Fruit fly (Drosophila melanogaster) whole organism, embryonic: Measurements from ENCODE around the gene CG18557.

Experiments used
- Atf3 ChIP-seq: fragments of 200-800 bp; sonication (Bioruptor generic); optimal IDR thresholded peaks from 3 replicates; lab custom pipeline; 2016; ENCODE audit warnings: missing biosample characterization, missing genetic modification characterization
- B-H2 ChIP-seq: fragments of 200-800 bp; sonication (Bioruptor generic); optimal IDR thresholded peaks from 2 replicates; lab custom pipeline; 2018; ENCODE audit warnings: missing biosample characterization, mild to moderate bottlenecking, missing genetic modification characterization
- Blimp-1 ChIP-seq: fragments of 200-800 bp; sonication (Bioruptor generic); optimal IDR thresholded peaks from 3 replicates; lab custom pipeline; 2018; ENCODE audit warnings: missing biosample characterization, missing genetic modification characterization, mild to moderate bottlenecking, moderate library complexity, missing genetic modification reagents
- CG10321 ChIP-seq: fragments of 200-800 bp; sonication (Bioruptor generic); IDR thresholded peaks from 2 replicates; pipeline ENCODE4 v1.3.6; 2022; ENCODE audit warnings: missing biosample characterization, missing genetic modification characterization
- CG11398 ChIP-seq: fragments of 200-800 bp; sonication (Bioruptor generic); optimal IDR thresholded peaks from 2 replicates; lab custom pipeline; 2016; ENCODE audit warnings: missing biosample characterization, missing genetic modification characterization
- CG11723 ChIP-seq: fragments of 200-800 bp; sonication (Bioruptor generic); optimal IDR thresholded peaks from 2 replicates; lab custom pipeline; 2017; ENCODE audit warnings: missing biosample characterization, mild to moderate bottlenecking, missing genetic modification characterization
- CG12155 ChIP-seq: fragments of 200-800 bp; sonication (Bioruptor generic); optimal IDR thresholded peaks from 3 replicates; lab custom pipeline; 2016; ENCODE audit warnings: missing biosample characterization, missing genetic modification characterization
- CG13894 ChIP-seq: fragments of 200-800 bp; sonication (Bioruptor generic); optimal IDR thresholded peaks from 3 replicates; lab custom pipeline; 2018; ENCODE audit warnings: missing biosample characterization, mild to moderate bottlenecking, missing genetic modification characterization, moderate library complexity
- CG15011 ChIP-seq: fragments of 200-800 bp; sonication (Bioruptor generic); optimal IDR thresholded peaks from 3 replicates; lab custom pipeline; 2018; ENCODE audit warnings: missing biosample characterization, mild to moderate bottlenecking, missing genetic modification characterization
- CG16779 ChIP-seq: fragments of 200-800 bp; sonication (Bioruptor generic); IDR thresholded peaks from 2 replicates; pipeline ENCODE4 v1.3.6; 2022; ENCODE audit warnings: missing biosample characterization, missing genetic modification characterization
- CG17802 ChIP-seq: fragments of 200-800 bp; sonication (Bioruptor generic); optimal IDR thresholded peaks from 2 replicates; lab custom pipeline; 2018; ENCODE audit warnings: missing biosample characterization, mild to moderate bottlenecking, missing genetic modification characterization, moderate library complexity
- CG17829 ChIP-seq: fragments of 200-800 bp; optimal IDR thresholded peaks from 2 replicates; lab custom pipeline; 2019; ENCODE audit warnings: missing biosample characterization, mild to moderate bottlenecking, missing genetic modification characterization, moderate library complexity
- CG18262 ChIP-seq: fragments of 200-800 bp; optimal IDR thresholded peaks from 3 replicates; lab custom pipeline; 2019; ENCODE audit warnings: missing biosample characterization, mild to moderate bottlenecking, missing genetic modification characterization, moderate library complexity
- CG33557 ChIP-seq: fragments of 200-800 bp; sonication (Bioruptor generic); optimal IDR thresholded peaks from 2 replicates; lab custom pipeline; 2019; ENCODE audit warnings: missing biosample characterization, mild to moderate bottlenecking, missing genetic modification characterization, moderate library complexity
- CG4282 ChIP-seq: fragments of 200-800 bp; sonication (Bioruptor generic); optimal IDR thresholded peaks from 2 replicates; lab custom pipeline; 2016; ENCODE audit warnings: missing biosample characterization, missing genetic modification characterization
- CG4328 ChIP-seq: fragments of 200-800 bp; sonication (Bioruptor generic); optimal IDR thresholded peaks from 3 replicates; lab custom pipeline; 2017; ENCODE audit warnings: missing biosample characterization, missing genetic modification reagents, missing genetic modification characterization
- CG5245 ChIP-seq: fragments of 200-800 bp; sonication (Bioruptor generic); optimal IDR thresholded peaks from 3 replicates; lab custom pipeline; 2016; ENCODE audit warnings: missing biosample characterization, missing genetic modification characterization
- CG8290 ChIP-seq, 3 experiments: fragments of 200-800 bp; sonication (Bioruptor generic); optimal IDR thresholded peaks; 2 replicates each; lab custom pipeline; 2016 to 2019; ENCODE audit warnings: missing biosample characterization in 3 of 3, missing genetic modification characterization in 3 of 3, mild to moderate bottlenecking in 2 of 3, moderate library complexity in 1 of 3
- CG8765 ChIP-seq: fragments of 200-800 bp; sonication (Bioruptor generic); IDR thresholded peaks from 2 replicates; pipeline ENCODE4 v1.3.6; 2022; ENCODE audit warnings: missing biosample characterization, missing genetic modification characterization
- CG9932 ChIP-seq: fragments of 200-800 bp; sonication (Bioruptor generic); IDR thresholded peaks from 2 replicates; pipeline ENCODE4 v1.3.6; 2022; ENCODE audit warnings: missing biosample characterization, missing genetic modification characterization
- Doc2 ChIP-seq: fragments of 200-800 bp; sonication (Bioruptor generic); IDR thresholded peaks from 2 replicates; pipeline ENCODE4 v1.3.6; 2022; ENCODE audit warnings: missing biosample characterization, missing genetic modification characterization
- Eip74EF ChIP-seq, 2 experiments: fragments of 200-800 bp in 1 of 2; fragments of >200 bp in 1 of 2; sonication (Bioruptor generic) in 1 of 2; optimal IDR thresholded peaks; 2 replicates each; lab custom pipeline; 2017 to 2019; ENCODE audit warnings: missing biosample characterization in 2 of 2, missing genetic modification characterization in 2 of 2, mild to moderate bottlenecking in 1 of 2, moderate library complexity in 1 of 2
- HmgZ ChIP-seq: fragments of 200-800 bp; sonication (Bioruptor generic); optimal IDR thresholded peaks from 2 replicates; lab custom pipeline; 2018; ENCODE audit warnings: missing biosample characterization, mild to moderate bottlenecking, missing genetic modification characterization
- Hr51 ChIP-seq, 2 experiments: fragments of 200-800 bp; sonication (Bioruptor generic); optimal IDR thresholded peaks; 2 replicates in 1 of 2; 3 replicates in 1 of 2; lab custom pipeline; 2016 to 2018; ENCODE audit warnings: missing biosample characterization in 2 of 2, missing genetic modification characterization in 2 of 2, mild to moderate bottlenecking in 1 of 2, moderate library complexity in 1 of 2
- Jarid2 ChIP-seq: fragments of 200-800 bp; sonication (Bioruptor generic); optimal IDR thresholded peaks from 3 replicates; lab custom pipeline; 2017; ENCODE audit warnings: mild to moderate bottlenecking, missing biosample characterization, missing genetic modification reagents, missing genetic modification characterization
- Kr ChIP-seq: fragments of 200-800 bp; sonication (Bioruptor generic); optimal IDR thresholded peaks from 2 replicates; lab custom pipeline; 2017; ENCODE audit warnings: missing biosample characterization, mild to moderate bottlenecking, missing genetic modification characterization
- Sry-β ChIP-seq: fragments of 200-800 bp; sonication (Bioruptor generic); optimal IDR thresholded peaks from 2 replicates; lab custom pipeline; 2018; ENCODE audit warnings: missing biosample characterization, mild to moderate bottlenecking, missing genetic modification characterization, moderate library complexity
- Tbp ChIP-seq: fragments of >200 bp; optimal IDR thresholded peaks from 2 replicates; lab custom pipeline; 2018; ENCODE audit warnings: missing biosample characterization, missing genetic modification characterization
- Trl ChIP-seq, 3 experiments: fragments of >200 bp in 2 of 3; fragments of 200-800 bp in 1 of 3; sonication (Bioruptor generic) in 1 of 3; optimal IDR thresholded peaks; 2 replicates in 1 of 3; 3 replicates in 2 of 3; lab custom pipeline; 2016 to 2017; ENCODE audit warnings: missing biosample characterization in 1 of 3, missing genetic modification characterization in 1 of 3
- ab ChIP-seq: fragments of 200-800 bp; sonication (Bioruptor generic); optimal IDR thresholded peaks from 2 replicates; lab custom pipeline; 2016; ENCODE audit warnings: missing biosample characterization, missing genetic modification characterization
- abd-A ChIP-seq: fragments of 200-800 bp; sonication (Bioruptor generic); optimal IDR thresholded peaks from 3 replicates; lab custom pipeline; 2019; ENCODE audit warnings: missing biosample characterization, mild to moderate bottlenecking, missing genetic modification characterization, moderate library complexity
- ap ChIP-seq: fragments of 200-800 bp; sonication (Bioruptor generic); IDR thresholded peaks from 2 replicates; pipeline ENCODE4 v1.3.6; 2022; ENCODE audit warnings: missing biosample characterization, missing genetic modification characterization
- bowl ChIP-seq: fragments of 200-800 bp; sonication (Bioruptor generic); IDR thresholded peaks from 2 replicates; pipeline ENCODE4 v1.3.6; 2022; ENCODE audit warnings: missing biosample characterization, missing genetic modification characterization
- cato ChIP-seq: fragments of 200-800 bp; sonication (Bioruptor generic); optimal IDR thresholded peaks from 2 replicates; lab custom pipeline; 2016; ENCODE audit warnings: missing biosample characterization, missing genetic modification characterization, borderline replicate concordance
- cg ChIP-seq: fragments of 200-800 bp; sonication (Bioruptor generic); optimal IDR thresholded peaks from 3 replicates; lab custom pipeline; 2019; ENCODE audit warnings: missing biosample characterization, mild to moderate bottlenecking, missing genetic modification characterization, moderate library complexity
- corto ChIP-seq: fragments of 200-800 bp; sonication (Bioruptor generic); optimal IDR thresholded peaks from 2 replicates; lab custom pipeline; 2016; ENCODE audit warnings: missing biosample characterization, mild to moderate bottlenecking, missing genetic modification characterization, moderate library complexity
- fru ChIP-seq: fragments of >200 bp; optimal IDR thresholded peaks from 2 replicates; lab custom pipeline; 2017
- fu2 ChIP-seq: fragments of 200-800 bp; sonication (Bioruptor generic); optimal IDR thresholded peaks from 2 replicates; lab custom pipeline; 2016; ENCODE audit warnings: missing biosample characterization, missing genetic modification characterization
- hkb ChIP-seq, 2 experiments: fragments of 200-800 bp in 1 of 2; fragments of >200 bp in 1 of 2; sonication (Bioruptor generic) in 1 of 2; IDR thresholded peaks in 1 of 2; optimal IDR thresholded peaks in 1 of 2; 2 replicates each; pipeline versions ENCODE4 v1.3.6 to Lab custom; 2017 to 2022; ENCODE audit warnings: missing biosample characterization in 1 of 2, missing genetic modification characterization in 1 of 2
- insv ChIP-seq, 2 experiments: fragments of 200-800 bp; sonication (Bioruptor generic); optimal IDR thresholded peaks; 3 replicates each; lab custom pipeline; 2016 to 2018; ENCODE audit warnings: missing biosample characterization in 2 of 2, missing genetic modification characterization in 2 of 2
- otp ChIP-seq: fragments of 200-800 bp; sonication (Bioruptor generic); IDR thresholded peaks from 3 replicates; pipeline ENCODE4, ENCODE4 v1.3.6; 2022; ENCODE audit warnings: missing biosample characterization, missing genetic modification characterization
- pzg ChIP-seq: fragments of 200-800 bp; sonication (Bioruptor generic); optimal IDR thresholded peaks from 3 replicates; lab custom pipeline; 2018; ENCODE audit warnings: missing biosample characterization, mild to moderate bottlenecking, missing genetic modification characterization, moderate library complexity
- row ChIP-seq: fragments of 200-800 bp; sonication (Bioruptor generic); IDR thresholded peaks from 3 replicates; pipeline ENCODE4 v1.3.6; 2022; ENCODE audit warnings: missing biosample characterization, missing genetic modification characterization
- sc ChIP-seq, 3 experiments: fragments of >200 bp in 2 of 3; fragments of 200-800 bp in 1 of 3; sonication (Bioruptor generic) in 1 of 3; optimal IDR thresholded peaks; 2 replicates in 2 of 3; 3 replicates in 1 of 3; lab custom pipeline; 2017; ENCODE audit warnings: mild to moderate bottlenecking in 1 of 3, missing biosample characterization in 1 of 3, missing genetic modification characterization in 1 of 3, missing genetic modification reagents in 1 of 3
- so ChIP-seq: fragments of 200-800 bp; sonication (Bioruptor generic); IDR thresholded peaks from 3 replicates; pipeline ENCODE4 v1.3.6; 2022; ENCODE audit warnings: missing biosample characterization, missing genetic modification characterization
- sob ChIP-seq: fragments of 200-800 bp; sonication (Bioruptor generic); IDR thresholded peaks from 2 replicates; pipeline ENCODE4 v1.3.6; 2022; ENCODE audit warnings: missing biosample characterization, missing genetic modification characterization
- stc ChIP-seq: fragments of 200-800 bp; sonication (Bioruptor generic); IDR thresholded peaks from 2 replicates; pipeline ENCODE4 v1.3.6; 2022; ENCODE audit warnings: missing biosample characterization, missing genetic modification characterization
- sug ChIP-seq: fragments of 200-800 bp; optimal IDR thresholded peaks from 2 replicates; lab custom pipeline; 2019; ENCODE audit warnings: missing biosample characterization, mild to moderate bottlenecking, missing genetic modification characterization, moderate library complexity

CG18557 gene

dm6 chr2L:2878859-2879258, 33.3 kb upstream of the CG18557 start, which contains the start of gene RabGGTb:
TSS of gene RabGGTb (plus strand) at chr2L:2879112.
- TF ChIP-seq CG9932 (peak; percentile 86), CG18262 (peak; percentile 18), CG4328 (GFP tag; lab: Kevin White, UChicago) (peak; percentile 33), CG16779 (GFP tag; lab: Robert Waterston, UW) (peak; percentile 51; the same call in 1 of the 2 replicates), hkb (optimal IDR thresholded peaks at IDR 0.05; lab: Kevin White, UChicago) (no peak), hkb (GFP tag; IDR thresholded peaks at IDR 0.05; lab: Robert Waterston, UW) (peak; percentile 68), Trl (optimal IDR thresholded peaks at IDR 0.05; lab: Kevin White, UChicago) (no peak), Trl (GFP tag; optimal IDR thresholded peaks at IDR 0.05; lab: Kevin White, UChicago) (peak; percentile 35), CG15011 (GFP tag; lab: Kevin White, UChicago) (no peak), CG8290 (GFP tag; optimal IDR thresholded peaks at IDR 0.05; lab: Kevin White, UChicago) (no peak), CG8290 (tag; optimal IDR thresholded peaks at IDR 0.05; lab: Kevin White, UChicago) (peak in 1 of 2 experiments; percentile 84), Doc2 (GFP tag; lab: Robert Waterston, UW) (no peak), sc (optimal IDR thresholded peaks at IDR 0.05; lab: Kevin White, UChicago) (no peak), sc (GFP tag; optimal IDR thresholded peaks at IDR 0.05; lab: Kevin White, UChicago) (no peak), CG12155 (GFP tag; lab: Kevin White, UChicago) (peak; percentile 40), B-H2 (GFP tag; lab: Kevin White, UChicago) (peak; percentile 65), fu2 (peak; percentile 43), otp (peak; percentile 73; the same call in 2 of the 3 replicates), Sry-β (no peak), CG11723 (peak; percentile 24), so (peak; percentile 77; the same call in 2 of the 3 replicates), pzg (GFP tag; lab: Kevin White, UChicago) (peak; percentile 63), Jarid2 (GFP tag; lab: Kevin White, UChicago) (no peak), cato (GFP tag; lab: Kevin White, UChicago) (no peak), Tbp (no peak), row (GFP tag; lab: Robert Waterston, UW) (peak; percentile 92), fru (no peak), Kr (GFP tag; lab: Kevin White, UChicago) (no peak), Blimp-1 (GFP tag; lab: Kevin White, UChicago) (peak; percentile 25), CG17802 (tag; lab: Kevin White, UChicago) (peak; percentile 17), abd-A (no peak), bowl (GFP tag; lab: Robert Waterston, UW) (peak; percentile 46; the same call in 1 of the 2 replicates), CG13894 (tag; lab: Kevin White, UChicago) (peak; percentile 5), HmgZ (peak; percentile 63), sug (peak; percentile 31), insv (GFP tag; optimal IDR thresholded peaks at IDR 0.05; lab: Kevin White, UChicago) (no peak), sob (GFP tag; lab: Robert Waterston, UW) (peak; percentile 83), CG5245 (GFP tag; lab: Kevin White, UChicago) (no peak), CG8765 (GFP tag; lab: Robert Waterston, UW) (peak; percentile 46), Hr51 (GFP tag; optimal IDR thresholded peaks at IDR 0.05; lab: Kevin White, UChicago) (peak; percentile 68 to 75), Atf3 (GFP tag; lab: Kevin White, UChicago) (peak; percentile 17), CG11398 (GFP tag; lab: Kevin White, UChicago) (peak; percentile 41), Eip74EF (GFP tag; optimal IDR thresholded peaks at IDR 0.05; lab: Kevin White, UChicago) (no peak), ap (0 out of 2 replicates have a peak, but pooled peaks have one; percentile 49), CG33557 (GFP tag; lab: Kevin White, UChicago) (no peak), cg (GFP tag; lab: Kevin White, UChicago) (no peak), stc (GFP tag; lab: Robert Waterston, UW) (peak; percentile 63), ab (GFP tag; lab: Kevin White, UChicago) (peak; percentile 7), CG4282 (GFP tag; lab: Kevin White, UChicago) (no peak), CG10321 (GFP tag; lab: Robert Waterston, UW) (peak; percentile 23; the same call in 1 of the 2 replicates), CG17829 (peak; percentile 57), corto (GFP tag; lab: Kevin White, UChicago) (no peak)
